Worm (Caenorhabditis elegans) whole organism, L4 larva: ENCODE data around the gene clc-13.

Experiments used
- F10B5.3 ChIP-seq: sonication (generic microtip); optimal IDR thresholded peaks from 2 replicates; lab custom pipeline; 2016; ENCODE audit warnings: mild to moderate bottlenecking, missing genetic modification characterization, missing compliant biosample characterization
- F26F4.8 ChIP-seq: fragments of 200-800 bp; sonication (Bioruptor generic); conservative IDR thresholded peaks from 2 replicates; pipeline ENCODE4 v1.3.6; 2022; ENCODE audit warnings: missing genetic modification characterization, missing compliant biosample characterization
- F44E2.7 ChIP-seq: fragments of 200-800 bp; sonication (Bioruptor generic); IDR thresholded peaks from 2 replicates; pipeline ENCODE4 v2.1.2; 2022; ENCODE audit warnings: missing genetic modification characterization, missing compliant biosample characterization
- F49E8.2 ChIP-seq: sonication (generic microtip); optimal IDR thresholded peaks from 2 replicates; lab custom pipeline; 2016; ENCODE audit warnings: missing compliant biosample characterization, mild to moderate bottlenecking, missing genetic modification characterization, borderline replicate concordance
- R02D3.7 ChIP-seq: fragments of 150-350 bp; sonication (generic microtip); optimal IDR thresholded peaks from 3 replicates; lab custom pipeline; 2014; ENCODE audit warnings: missing biosample characterization, missing genetic modification characterization
- Y5F2A.4 ChIP-seq: fragments of 200-800 bp; sonication (Bioruptor generic); optimal IDR thresholded peaks from 2 replicates; lab custom pipeline; 2018; ENCODE audit warnings: mild to moderate bottlenecking, missing genetic modification characterization, missing compliant biosample characterization
- aly-2 ChIP-seq: sonication (generic microtip); optimal IDR thresholded peaks from 2 replicates; lab custom pipeline; 2018; ENCODE audit warnings: missing biosample characterization, missing genetic modification characterization
- ama-1 ChIP-seq: fragments of 150-350 bp; optimal IDR thresholded peaks from 2 replicates; lab custom pipeline; 2014; ENCODE audit warnings: inconsistent platforms, mixed read lengths
- arid-1 ChIP-seq: fragments of 200-800 bp; sonication (Bioruptor generic); conservative IDR thresholded peaks from 2 replicates; pipeline ENCODE4 v1.3.6; 2022; ENCODE audit warnings: missing genetic modification reagents, missing genetic modification characterization, missing compliant biosample characterization
- ceh-20 ChIP-seq: fragments of 200-800 bp; sonication (Bioruptor generic); IDR thresholded peaks from 2 replicates; pipeline ENCODE4 v1.3.6; 2022; ENCODE audit warnings: missing genetic modification reagents, missing genetic modification characterization, missing compliant biosample characterization
- ceh-32 ChIP-seq: sonication (generic microtip); optimal IDR thresholded peaks from 2 replicates; lab custom pipeline; 2016; ENCODE audit warnings: mild to moderate bottlenecking, missing genetic modification characterization, missing compliant biosample characterization; ENCODE audit not compliant: poor library complexity
- ceh-62 ChIP-seq: sonication (generic microtip); optimal IDR thresholded peaks from 2 replicates; lab custom pipeline; 2017; ENCODE audit warnings: missing biosample characterization, missing genetic modification characterization
- cey-2 ChIP-seq: sonication (generic microtip); optimal IDR thresholded peaks from 3 replicates; lab custom pipeline; 2017; ENCODE audit warnings: missing genetic modification characterization, mild to moderate bottlenecking, missing compliant biosample characterization, antibody characterized with exemption, borderline replicate concordance; ENCODE audit not compliant: insufficient read depth
- ctbp-1 ChIP-seq: fragments of 200-800 bp; sonication (Bioruptor generic); IDR thresholded peaks from 2 replicates; pipeline ENCODE4 v1.3.6; 2022; ENCODE audit warnings: missing genetic modification reagents, missing genetic modification characterization, missing compliant biosample characterization
- daf-12 ChIP-seq: fragments of 150-350 bp; optimal IDR thresholded peaks from 2 replicates; lab custom pipeline; 2014; ENCODE audit warnings: missing biosample characterization, missing genetic modification reagents, missing genetic modification characterization
- daf-19 ChIP-seq: fragments of 200-800 bp; sonication (Bioruptor generic); conservative IDR thresholded peaks from 2 replicates; pipeline ENCODE4 v1.3.6; 2022; ENCODE audit warnings: missing genetic modification characterization, missing compliant biosample characterization
- dmd-6 ChIP-seq: fragments of 200-800 bp; sonication (Bioruptor generic); IDR thresholded peaks from 2 replicates; pipeline ENCODE4 v1.3.6; 2022; ENCODE audit warnings: missing genetic modification reagents, missing genetic modification characterization, missing compliant biosample characterization
- dmd-9 ChIP-seq: fragments of 200-800 bp; sonication (Bioruptor generic); IDR thresholded peaks from 2 replicates; pipeline ENCODE4 v1.3.6; 2022; ENCODE audit warnings: missing genetic modification reagents, missing genetic modification characterization, missing compliant biosample characterization
- dve-1 ChIP-seq: sonication (generic microtip); optimal IDR thresholded peaks from 2 replicates; lab custom pipeline; 2017; ENCODE audit warnings: antibody characterized with exemption, mild to moderate bottlenecking, missing genetic modification characterization, missing compliant biosample characterization; ENCODE audit not compliant: insufficient read depth
- egl-27 ChIP-seq: sonication (generic microtip); optimal IDR thresholded peaks from 3 replicates; lab custom pipeline; 2017; ENCODE audit warnings: missing biosample characterization, missing genetic modification reagents, missing genetic modification characterization
- fkh-10 ChIP-seq: fragments of 150-350 bp; optimal IDR thresholded peaks from 2 replicates; lab custom pipeline; 2014; ENCODE audit warnings: missing biosample characterization, missing genetic modification reagents, missing genetic modification characterization
- hif-1 ChIP-seq, 2 experiments: sonication (generic microtip); optimal IDR thresholded peaks; 2 replicates each; lab custom pipeline; 2016 to 2017; ENCODE audit warnings: missing compliant biosample characterization in 2 of 2, missing genetic modification characterization in 2 of 2, missing genetic modification reagents in 2 of 2, missing genotype in 2 of 2, mild to moderate bottlenecking in 1 of 2
- lin-15B ChIP-seq: fragments of 150-350 bp; sonication (generic microtip); optimal IDR thresholded peaks from 3 replicates; lab custom pipeline; 2014; ENCODE audit warnings: missing biosample characterization, missing genetic modification characterization
- lir-3 ChIP-seq: sonication (generic microtip); optimal IDR thresholded peaks from 2 replicates; lab custom pipeline; 2016; ENCODE audit warnings: mild to moderate bottlenecking, missing genetic modification characterization, missing compliant biosample characterization
- mes-2 ChIP-seq: sonication (generic microtip); optimal IDR thresholded peaks from 2 replicates; lab custom pipeline; 2016; ENCODE audit warnings: missing genotype, mild to moderate bottlenecking, missing genetic modification characterization, missing compliant biosample characterization; ENCODE audit not compliant: poor library complexity, severe bottlenecking
- mxl-3 ChIP-seq: fragments of 200-800 bp; sonication (Bioruptor generic); optimal IDR thresholded peaks from 2 replicates; lab custom pipeline; 2018; ENCODE audit warnings: mild to moderate bottlenecking, missing genetic modification characterization, missing compliant biosample characterization
- nhr-25 ChIP-seq: sonication (generic microtip); optimal IDR thresholded peaks from 2 replicates; lab custom pipeline; 2017; ENCODE audit warnings: missing genetic modification characterization, mild to moderate bottlenecking, missing compliant biosample characterization, antibody characterized with exemption, moderate library complexity, borderline replicate concordance; ENCODE audit not compliant: insufficient read depth
- nhr-42 ChIP-seq: fragments of 200-800 bp; sonication (Bioruptor generic); IDR thresholded peaks from 2 replicates; pipeline ENCODE4 v1.3.6; 2022; ENCODE audit warnings: missing genetic modification characterization, missing compliant biosample characterization
- nhr-76 ChIP-seq: fragments of 150-350 bp; optimal IDR thresholded peaks from 2 replicates; lab custom pipeline; 2014; ENCODE audit warnings: missing biosample characterization, missing genetic modification characterization
- saeg-2 ChIP-seq: fragments of 200-800 bp; sonication (Bioruptor generic); IDR thresholded peaks from 2 replicates; pipeline ENCODE4 v1.3.6; 2022; ENCODE audit warnings: missing genetic modification reagents, missing genetic modification characterization, missing compliant biosample characterization
- set-16 ChIP-seq: fragments of 200-800 bp; sonication (Bioruptor generic); IDR thresholded peaks from 2 replicates; pipeline ENCODE4 v1.3.6; 2022; ENCODE audit warnings: missing genetic modification reagents, missing genetic modification characterization, missing compliant biosample characterization
- skn-1 ChIP-seq: fragments of 150-350 bp; optimal IDR thresholded peaks from 2 replicates; lab custom pipeline; 2014; ENCODE audit warnings: missing biosample characterization, missing genetic modification characterization
- snpc-1.2 ChIP-seq: fragments of 200-800 bp; sonication (Bioruptor generic); IDR thresholded peaks from 2 replicates; pipeline ENCODE4 v1.3.6; 2022; ENCODE audit warnings: missing genetic modification reagents, missing genetic modification characterization, missing compliant biosample characterization
- spr-3 ChIP-seq: fragments of 200-800 bp; sonication (Bioruptor generic); optimal IDR thresholded peaks from 2 replicates; lab custom pipeline; 2018; ENCODE audit warnings: mild to moderate bottlenecking, missing genetic modification characterization, missing compliant biosample characterization
- unc-130 ChIP-seq: sonication (generic microtip); optimal IDR thresholded peaks from 2 replicates; lab custom pipeline; 2016; ENCODE audit warnings: missing genetic modification reagents, missing genetic modification characterization, missing compliant biosample characterization
- unc-39 ChIP-seq: sonication (generic microtip); optimal IDR thresholded peaks from 2 replicates; lab custom pipeline; 2017; ENCODE audit warnings: missing biosample characterization, missing genetic modification characterization
- unc-62 ChIP-seq, 3 experiments: fragments of 150-350 bp in 1 of 3; sonication (generic microtip); optimal IDR thresholded peaks in 2 of 3; peaks in 1 of 3; 1 replicate in 1 of 3; 2 replicates in 2 of 3; lab custom pipeline; 2014 to 2017; ENCODE audit warnings: missing biosample characterization in 3 of 3, missing genetic modification characterization in 3 of 3, missing genetic modification reagents in 3 of 3, missing genotype in 1 of 3
- vab-7 ChIP-seq: fragments of 200-800 bp; sonication (Bioruptor generic); IDR thresholded peaks from 2 replicates; pipeline ENCODE4 v1.3.6; 2022; ENCODE audit warnings: missing genetic modification reagents, missing genetic modification characterization, missing compliant biosample characterization
- zfp-3 ChIP-seq: fragments of 200-800 bp; sonication (Bioruptor generic); conservative IDR thresholded peaks from 2 replicates; pipeline ENCODE4 v1.3.6; 2022; ENCODE audit warnings: missing genetic modification reagents, missing genetic modification characterization, missing compliant biosample characterization
- zip-11 ChIP-seq: fragments of 200-800 bp; sonication (Bioruptor generic); IDR thresholded peaks from 2 replicates; pipeline ENCODE4 v1.3.6; 2022; ENCODE audit warnings: missing genetic modification characterization, missing compliant biosample characterization
- zip-2 ChIP-seq: fragments of 150-350 bp; optimal IDR thresholded peaks from 2 replicates; lab custom pipeline; 2014; ENCODE audit warnings: missing biosample characterization, missing genetic modification characterization

clc-13 gene

ce11 chrV:16973338-16973737, 40.9 kb upstream of the clc-13 start:
- TF ChIP-seq saeg-2 (GFP tag; lab: Robert Waterston, UW), result no peak
- no peak for TF ChIP-seq zip-2 (tag; lab: Kevin White, UChicago)
- TF ChIP-seq unc-62 (GFP tag; optimal IDR thresholded peaks at IDR 0.05 in 1 of 2; lab: Kevin White, UChicago), result peak in 1 of 2 experiments; percentile 91
- TF ChIP-seq unc-62 (tag; optimal IDR thresholded peaks at IDR 0.05; lab: Kevin White, UChicago), result no peak

ce11 chrV:16974919-16975318, 39.3 kb upstream of the clc-13 start, which contains the start of gene srx-54:
srx-54 (plus strand) TSS chrV:16975219.
- TF ChIP-seq nhr-42, result no peak
- TF ChIP-seq lir-3 (tag; lab: Kevin White, UChicago), result no peak
- TF ChIP-seq arid-1 (GFP tag; lab: Robert Waterston, UW), result no peak
- TF ChIP-seq lin-15B (tag; lab: Kevin White, UChicago), result no peak
- no peak for TF ChIP-seq R02D3.7 (tag; lab: Kevin White, UChicago)
- no peak for TF ChIP-seq zfp-3 (GFP tag; lab: Robert Waterston, UW)

ce11 chrV:16980368-16980767, 33.8 kb upstream of the clc-13 start, which contains the start of gene srz-54:
srz-54 (plus strand) TSS chrV:16980668.
- TF ChIP-seq unc-39, result no peak
- no peak for TF ChIP-seq spr-3 (GFP tag; lab: Kevin White, UChicago)
- no peak for TF ChIP-seq skn-1 (tag; lab: Kevin White, UChicago)
- TF ChIP-seq hif-1 (tag; optimal IDR thresholded peaks at IDR 0.05; lab: Kevin White, UChicago), result no peak
- TF ChIP-seq set-16 (GFP tag; lab: Robert Waterston, UW), result no peak
- TF ChIP-seq F49E8.2 (tag; lab: Kevin White, UChicago), result no peak
- no peak for TF ChIP-seq ceh-62
- no peak for TF ChIP-seq daf-19 (GFP tag; lab: Robert Waterston, UW)
- no peak for TF ChIP-seq vab-7 (GFP tag; lab: Robert Waterston, UW)
- no peak for TF ChIP-seq mxl-3 (GFP tag; lab: Kevin White, UChicago)
- TF ChIP-seq dmd-6, result no peak
- no peak for TF ChIP-seq nhr-76
- no peak for TF ChIP-seq F10B5.3
- no peak for TF ChIP-seq ceh-32 (tag; lab: Kevin White, UChicago)
- no peak for TF ChIP-seq daf-12 (tag; lab: Kevin White, UChicago)
- no peak for TF ChIP-seq fkh-10 (GFP tag; lab: Kevin White, UChicago)
- TF ChIP-seq saeg-2 (GFP tag; lab: Robert Waterston, UW), result no peak
- TF ChIP-seq, all 104 proteins: peak for 0

ce11 chrV:16987035-16987434, 27.2 kb upstream of the clc-13 start, which contains the start of gene Y102A5C.40:
Y102A5C.40 (minus strand) TSS chrV:16987135.
- TF ChIP-seq lin-15B (tag; lab: Kevin White, UChicago) (no peak), cey-2 (no peak), ceh-20 (GFP tag; lab: Robert Waterston, UW) (no peak), arid-1 (GFP tag; lab: Robert Waterston, UW) (no peak), F44E2.7 (GFP tag; lab: Robert Waterston, UW) (no peak), dmd-9 (no peak), F26F4.8 (GFP tag; lab: Robert Waterston, UW) (no peak), spr-3 (GFP tag; lab: Kevin White, UChicago) (no peak), ctbp-1 (GFP tag; lab: Robert Waterston, UW) (no peak), dve-1 (tag; lab: Kevin White, UChicago) (no peak), snpc-1.2 (GFP tag; lab: Robert Waterston, UW) (no peak), egl-27 (tag; lab: Kevin White, UChicago) (no peak), unc-130 (GFP tag; lab: Kevin White, UChicago) (no peak), mes-2 (no peak), vab-7 (GFP tag; lab: Robert Waterston, UW) (no peak), zip-11 (GFP tag; lab: Robert Waterston, UW) (no peak), Y5F2A.4 (GFP tag; lab: Kevin White, UChicago) (no peak), aly-2 (tag; lab: Kevin White, UChicago) (no peak), ama-1 (no peak), nhr-25 (tag; lab: Kevin White, UChicago) (no peak)
